Worm (Caenorhabditis elegans) whole organism, L1 larva: ENCODE measurements around the gene sec-5.
A peak's percentile ranks its signal among the peaks of the same experiment; 100 is the strongest.

Source experiments
- C16A3.4 ChIP-seq: fragments of 150-350 bp; optimal IDR thresholded peaks from 2 replicates; lab custom pipeline; 2014; ENCODE audit warnings: missing biosample characterization, missing genetic modification characterization
- aha-1 ChIP-seq: fragments of 150-350 bp; optimal IDR thresholded peaks from 2 replicates; lab custom pipeline; 2014; ENCODE audit warnings: missing biosample characterization, missing genetic modification characterization
- aly-2 ChIP-seq: fragments of 150-350 bp; optimal IDR thresholded peaks from 2 replicates; lab custom pipeline; 2014; ENCODE audit warnings: missing biosample characterization, missing genetic modification characterization
- ama-1 ChIP-seq: fragments of 150-350 bp; optimal IDR thresholded peaks from 2 replicates; lab custom pipeline; 2014
- blmp-1 ChIP-seq: fragments of 150-350 bp; optimal IDR thresholded peaks from 2 replicates; lab custom pipeline; 2014; ENCODE audit warnings: missing biosample characterization, missing genetic modification characterization
- ceh-82 ChIP-seq, 3 experiments: fragments of 150-350 bp in 1 of 3; sonication (generic microtip) in 2 of 3; optimal IDR thresholded peaks; 2 replicates each; lab custom pipeline; 2014 to 2017; ENCODE audit warnings: missing biosample characterization in 3 of 3, missing genetic modification characterization in 3 of 3
- ces-1 ChIP-seq: fragments of 150-350 bp; optimal IDR thresholded peaks from 2 replicates; lab custom pipeline; 2014; ENCODE audit warnings: missing biosample characterization, missing genetic modification reagents, missing genetic modification characterization
- dpl-1 ChIP-seq, 3 experiments: fragments of 150-350 bp in 2 of 3; sonication (generic microtip) in 1 of 3; optimal IDR thresholded peaks; 2 replicates each; lab custom pipeline; 2014 to 2017; ENCODE audit warnings: missing biosample characterization in 3 of 3, missing genetic modification characterization in 3 of 3, missing genetic modification reagents in 3 of 3
- efl-1 ChIP-seq, 4 experiments: fragments of 150-350 bp; optimal IDR thresholded peaks in 3 of 4; peaks in 1 of 4; 1 replicate in 1 of 4; 2 replicates in 3 of 4; lab custom pipeline; 2014; ENCODE audit warnings: missing biosample characterization in 2 of 4, missing genetic modification characterization in 2 of 4, missing genetic modification reagents in 2 of 4
- efl-3 ChIP-seq: fragments of 200-800 bp; sonication (Bioruptor generic); optimal IDR thresholded peaks from 2 replicates; lab custom pipeline; 2018; ENCODE audit warnings: mild to moderate bottlenecking, missing genetic modification characterization, missing compliant biosample characterization
- egl-13 ChIP-seq: sonication (generic microtip); optimal IDR thresholded peaks from 2 replicates; lab custom pipeline; 2016; ENCODE audit warnings: missing genotype, missing genetic modification reagents, missing genetic modification characterization, missing compliant biosample characterization
- elt-2 ChIP-seq: sonication (generic microtip); optimal IDR thresholded peaks from 2 replicates; lab custom pipeline; 2016; ENCODE audit warnings: missing genetic modification characterization, mild to moderate bottlenecking, inconsistent platforms, missing compliant biosample characterization, missing genetic modification reagents
- fos-1 ChIP-seq: fragments of 150-350 bp; optimal IDR thresholded peaks from 2 replicates; lab custom pipeline; 2014; ENCODE audit warnings: missing biosample characterization, missing genetic modification characterization
- grh-1 ChIP-seq: fragments of 200-800 bp; sonication (Bioruptor generic); IDR thresholded peaks from 2 replicates; pipeline ENCODE4 v1.3.6; 2022; ENCODE audit warnings: missing genetic modification reagents, missing genetic modification characterization, missing compliant biosample characterization
- hlh-4 ChIP-seq: sonication (generic microtip); optimal IDR thresholded peaks from 2 replicates; lab custom pipeline; 2016; ENCODE audit warnings: mild to moderate bottlenecking, missing genetic modification characterization, missing compliant biosample characterization
- irx-1 ChIP-seq: sonication (generic microtip); optimal IDR thresholded peaks from 2 replicates; lab custom pipeline; 2016; ENCODE audit warnings: missing genetic modification characterization, missing compliant biosample characterization
- lin-13 ChIP-seq: fragments of 150-350 bp; optimal IDR thresholded peaks from 2 replicates; lab custom pipeline; 2014; ENCODE audit warnings: missing biosample characterization, missing genetic modification reagents, missing genetic modification characterization
- lin-15B ChIP-seq: fragments of 150-350 bp; sonication (generic microtip); optimal IDR thresholded peaks from 3 replicates; lab custom pipeline; 2014; ENCODE audit warnings: missing biosample characterization, missing genetic modification characterization
- lin-35 ChIP-seq, 2 experiments: fragments of 150-350 bp; optimal IDR thresholded peaks; 2 replicates each; lab custom pipeline; 2014; ENCODE audit warnings: missing biosample characterization in 2 of 2, missing genetic modification characterization in 2 of 2, missing genetic modification reagents in 2 of 2
- lsy-2 ChIP-seq, 2 experiments: fragments of 150-350 bp; optimal IDR thresholded peaks; 2 replicates each; lab custom pipeline; 2014; ENCODE audit warnings: missing biosample characterization in 2 of 2, missing genetic modification characterization in 2 of 2
- mdl-1 ChIP-seq, 2 experiments: fragments of 150-350 bp; optimal IDR thresholded peaks; 2 replicates each; lab custom pipeline; 2014 to 2017; ENCODE audit warnings: missing biosample characterization in 2 of 2, missing genetic modification characterization in 2 of 2, inconsistent platforms in 1 of 2
- mef-2 ChIP-seq: fragments of 150-350 bp; optimal IDR thresholded peaks from 2 replicates; lab custom pipeline; 2014; ENCODE audit warnings: missing biosample characterization, missing genetic modification characterization
- mep-1 ChIP-seq: fragments of 150-350 bp; optimal IDR thresholded peaks from 2 replicates; lab custom pipeline; 2014; ENCODE audit warnings: missing biosample characterization, missing genetic modification characterization
- nhr-12 ChIP-seq: sonication (generic microtip); optimal IDR thresholded peaks from 2 replicates; lab custom pipeline; 2017; ENCODE audit warnings: missing biosample characterization, missing genetic modification characterization
- nhr-19 ChIP-seq: fragments of 200-800 bp; sonication (Bioruptor generic); conservative IDR thresholded peaks from 2 replicates; pipeline ENCODE4 v1.3.6; 2022; ENCODE audit warnings: missing genetic modification characterization, missing compliant biosample characterization
- nhr-20 ChIP-seq: sonication (generic microtip); optimal IDR thresholded peaks from 2 replicates; lab custom pipeline; 2016; ENCODE audit warnings: mild to moderate bottlenecking, missing genetic modification characterization, missing compliant biosample characterization
- nhr-47 ChIP-seq: sonication (generic microtip); optimal IDR thresholded peaks from 2 replicates; lab custom pipeline; 2016; ENCODE audit warnings: mild to moderate bottlenecking, missing genetic modification characterization, moderate library complexity, missing compliant biosample characterization
- nhr-71 ChIP-seq: sonication (generic microtip); optimal IDR thresholded peaks from 2 replicates; lab custom pipeline; 2016; ENCODE audit warnings: mild to moderate bottlenecking, missing genetic modification characterization, moderate library complexity, missing compliant biosample characterization
- nhr-76 ChIP-seq: sonication (generic microtip); optimal IDR thresholded peaks from 2 replicates; lab custom pipeline; 2017; ENCODE audit warnings: missing biosample characterization, missing genetic modification characterization
- nhr-85 ChIP-seq: sonication (generic microtip); peaks from one replicate; lab custom pipeline; 2016; ENCODE audit warnings: missing genetic modification characterization, inconsistent platforms, missing compliant biosample characterization
- nhr-90 ChIP-seq: sonication (generic microtip); optimal IDR thresholded peaks from 2 replicates; lab custom pipeline; 2016; ENCODE audit warnings: mild to moderate bottlenecking, missing genetic modification characterization, missing compliant biosample characterization; ENCODE audit not compliant: poor library complexity
- pax-3 ChIP-seq: fragments of 200-800 bp; sonication (Bioruptor generic); optimal IDR thresholded peaks from 2 replicates; lab custom pipeline; 2018; ENCODE audit warnings: mild to moderate bottlenecking, missing genetic modification characterization, moderate library complexity, missing compliant biosample characterization
- pqm-1 ChIP-seq: sonication (generic microtip); optimal IDR thresholded peaks from 3 replicates; lab custom pipeline; 2017; ENCODE audit warnings: missing biosample characterization, missing genetic modification characterization
- rnt-1 ChIP-seq: sonication (generic microtip); optimal IDR thresholded peaks from 2 replicates; lab custom pipeline; 2016; ENCODE audit warnings: mild to moderate bottlenecking, missing genetic modification characterization, moderate library complexity, missing compliant biosample characterization
- snu-23 ChIP-seq: sonication (generic microtip); optimal IDR thresholded peaks from 2 replicates; lab custom pipeline; 2016; ENCODE audit warnings: missing genetic modification characterization, missing compliant biosample characterization
- sup-37 ChIP-seq: fragments of 200-800 bp; sonication (Bioruptor generic); optimal IDR thresholded peaks from 2 replicates; lab custom pipeline; 2018; ENCODE audit warnings: mild to moderate bottlenecking, missing genetic modification characterization, missing compliant biosample characterization
- swsn-7 ChIP-seq: sonication (generic microtip); optimal IDR thresholded peaks from 2 replicates; lab custom pipeline; 2016; ENCODE audit warnings: missing genetic modification characterization, missing compliant biosample characterization
- tlp-1 ChIP-seq: fragments of 150-350 bp; optimal IDR thresholded peaks from 2 replicates; lab custom pipeline; 2014; ENCODE audit warnings: missing biosample characterization, missing genetic modification characterization
- unc-30 ChIP-seq: sonication (generic microtip); optimal IDR thresholded peaks from 2 replicates; lab custom pipeline; 2017; ENCODE audit warnings: missing biosample characterization, missing genetic modification characterization
- unc-86 ChIP-seq: sonication (generic microtip); optimal IDR thresholded peaks from 2 replicates; lab custom pipeline; 2016; ENCODE audit warnings: missing genetic modification characterization, missing compliant biosample characterization
- vab-15 ChIP-seq: sonication (generic microtip); optimal IDR thresholded peaks from 2 replicates; lab custom pipeline; 2017; ENCODE audit warnings: missing genotype, mild to moderate bottlenecking, missing genetic modification characterization, missing compliant biosample characterization
- xbp-1 ChIP-seq: sonication (generic microtip); optimal IDR thresholded peaks from 2 replicates; lab custom pipeline; 2016; ENCODE audit warnings: missing genetic modification characterization, missing compliant biosample characterization

The sec-5 gene

DNA sequence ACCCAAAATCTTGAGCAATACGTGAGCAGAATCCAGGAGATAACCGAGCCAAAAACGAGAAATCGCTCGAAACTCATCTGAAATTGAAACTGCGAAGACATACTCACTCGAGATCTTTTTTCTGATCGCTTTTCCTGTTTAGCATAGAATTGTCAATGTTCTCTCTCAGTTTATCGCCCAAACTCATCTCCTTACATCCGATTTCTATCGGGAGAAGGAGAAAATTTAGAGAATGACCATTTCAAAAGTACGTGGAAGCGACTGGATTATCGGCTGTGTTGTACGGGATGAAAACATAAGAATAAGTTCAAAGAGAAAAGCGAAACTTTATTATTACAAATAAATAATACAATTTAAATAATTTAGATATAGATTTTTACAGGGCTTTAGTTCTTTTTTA, 4.1 kb downstream of the sec-5 start, which contains the start of gene T23G7.2:
Gene T23G7.2 (minus strand): TSS at position 101 of the 400 bp plus-strand sequence.
- TF ChIP-seq blmp-1 (tag; lab: Kevin White, UChicago) (peak; percentile 21), nhr-71 (no peak)

DNA sequence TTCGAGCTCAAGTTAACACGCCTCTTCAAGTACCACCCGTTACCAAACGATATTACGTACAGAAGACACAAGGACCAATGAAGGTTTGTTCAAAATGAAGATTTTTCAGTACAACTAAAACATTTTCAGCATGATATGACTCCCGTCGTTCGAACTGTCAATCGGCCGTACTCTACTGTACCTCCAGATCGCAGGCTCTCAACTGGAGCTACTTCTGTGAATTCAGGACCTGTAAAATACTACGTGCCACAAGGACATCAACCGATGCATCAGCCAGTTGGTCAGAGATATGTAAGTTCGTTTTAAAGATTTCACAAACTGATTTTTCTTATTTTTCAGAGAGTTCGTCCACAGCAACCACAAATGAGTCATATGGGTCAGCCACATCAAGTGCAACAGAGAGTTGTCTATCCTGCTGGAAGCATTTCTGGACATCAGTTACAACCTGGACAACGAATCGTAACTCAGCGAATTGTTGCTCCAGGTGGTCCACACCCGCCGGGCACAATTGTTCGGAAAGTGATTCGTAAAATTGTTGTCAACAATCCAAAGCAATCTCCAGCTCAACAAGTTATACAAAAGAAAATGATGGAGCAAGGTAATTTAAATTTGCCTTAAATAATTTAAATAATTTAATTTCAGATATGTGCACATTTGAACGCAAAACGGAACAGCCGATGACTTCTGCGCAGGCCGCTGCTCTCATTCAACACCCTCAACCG, 5.3 kb downstream of the sec-5 start:
- TF ChIP-seq nhr-19 (GFP tag; lab: Robert Waterston, UW): no peak
- TF ChIP-seq efl-1 (optimal IDR thresholded peaks at IDR 0.05; lab: Kevin White, UChicago): no peak
- TF ChIP-seq efl-1 (GFP tag; optimal IDR thresholded peaks at IDR 0.05 in 1 of 2; lab: Kevin White, UChicago): peak in 1 of 2 experiments; percentile 51
- peak in 1 of 3 experiments; percentile 17 for TF ChIP-seq dpl-1 (GFP tag; optimal IDR thresholded peaks at IDR 0.05; lab: Kevin White, UChicago)
- no peak for TF ChIP-seq nhr-71
- TF ChIP-seq aha-1 (tag; lab: Kevin White, UChicago): peak; percentile 14
- TF ChIP-seq lin-35 (GFP tag; optimal IDR thresholded peaks at IDR 0.05; lab: Kevin White, UChicago): no peak

DNA sequence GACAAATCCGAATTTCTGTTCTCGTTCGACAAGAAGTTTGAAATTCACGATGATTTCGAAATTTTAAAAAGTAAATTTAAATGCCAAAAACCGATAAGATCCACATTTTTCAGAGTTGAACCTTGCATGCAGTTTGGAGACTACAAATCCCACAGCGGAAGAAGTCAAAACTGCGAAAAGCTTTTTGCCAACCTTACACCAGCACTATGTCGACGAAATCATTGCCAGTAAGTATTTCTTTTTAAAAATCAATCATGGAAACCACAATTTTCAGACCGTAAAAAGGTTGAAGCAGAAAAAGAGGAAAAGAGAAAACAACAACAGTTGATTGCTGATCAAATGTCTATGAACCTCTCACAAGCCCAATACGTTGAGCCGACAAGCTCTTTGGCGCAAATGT, 6.1 kb downstream of the sec-5 start:
- no peak for TF ChIP-seq elt-2 (tag; lab: Kevin White, UChicago)

DNA sequence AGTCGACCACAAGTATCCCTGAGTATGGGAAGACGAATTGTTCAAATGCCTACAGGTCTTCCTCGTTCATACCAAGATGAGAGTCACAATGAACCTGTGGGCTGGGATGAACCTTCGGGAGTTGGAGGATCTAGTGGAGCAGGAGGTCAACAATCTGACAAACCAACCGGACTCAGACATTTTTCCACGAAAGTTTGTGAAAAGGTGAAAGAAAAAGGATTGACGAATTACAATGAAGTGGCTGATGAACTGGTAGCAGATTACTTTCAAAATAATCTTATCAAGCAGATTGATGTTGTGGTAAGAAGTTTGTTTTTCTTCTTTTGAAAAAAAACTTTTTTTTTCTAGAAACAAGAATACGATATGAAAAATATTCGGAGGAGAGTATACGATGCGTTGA, 6.9 kb downstream of the sec-5 start:
- TF ChIP-seq aha-1 (tag; lab: Kevin White, UChicago): peak; percentile 66
- no peak for TF ChIP-seq hlh-4 (tag; lab: Kevin White, UChicago)
- TF ChIP-seq swsn-7: no peak

DNA sequence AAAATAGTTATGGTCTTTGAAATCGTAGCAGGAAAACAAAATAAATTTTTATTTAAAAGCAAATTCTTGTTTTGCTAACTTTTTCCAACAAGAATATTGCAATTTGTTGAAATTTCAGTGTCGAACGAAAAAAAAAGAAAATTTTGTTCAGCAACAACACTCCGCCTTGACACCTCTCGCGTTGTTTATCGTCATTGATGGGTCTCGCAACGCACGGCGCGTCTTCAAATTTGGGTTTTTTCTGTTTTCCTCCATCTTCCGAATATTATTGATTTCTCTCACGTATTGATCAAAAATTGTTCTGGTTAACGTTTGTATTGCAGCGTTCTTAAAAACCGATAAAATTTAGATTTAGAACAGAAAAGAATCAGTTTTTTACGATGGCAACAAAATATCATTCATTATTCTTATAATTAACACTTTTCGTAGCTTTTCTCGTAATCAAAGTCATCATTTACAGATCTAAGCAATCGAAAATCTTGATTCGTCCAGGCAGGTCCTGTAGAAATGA, 7.4 kb downstream of the sec-5 start, which contains the start of gene dpl-1:
Gene dpl-1 (plus strand): TSS at position 461 of the 511 bp plus-strand sequence.
- no peak for TF ChIP-seq sup-37
- TF ChIP-seq lsy-2 (tag; optimal IDR thresholded peaks at IDR 0.05; lab: Kevin White, UChicago): peak in 1 of 2 experiments; percentile 77
- peak; percentile 58 to 86 for TF ChIP-seq efl-1 (optimal IDR thresholded peaks at IDR 0.05; lab: Kevin White, UChicago)
- TF ChIP-seq efl-1 (GFP tag; optimal IDR thresholded peaks at IDR 0.05 in 1 of 2; lab: Kevin White, UChicago): peak; percentile 85 to 98
- peak; percentile 10 for TF ChIP-seq nhr-20 (tag; lab: Kevin White, UChicago)
- TF ChIP-seq nhr-47: peak; percentile 19
- TF ChIP-seq mef-2 (tag; lab: Kevin White, UChicago): no peak
- TF ChIP-seq unc-86 (tag; lab: Kevin White, UChicago): no peak
- peak; percentile 5 for TF ChIP-seq rnt-1 (tag; lab: Kevin White, UChicago)
- no peak for TF ChIP-seq pqm-1 (tag; lab: Kevin White, UChicago)
- TF ChIP-seq ama-1 (lab: Kevin White, UChicago): no peak
- peak; percentile 59 for TF ChIP-seq C16A3.4
- TF ChIP-seq blmp-1 (tag; lab: Kevin White, UChicago): peak; percentile 33
- peak; percentile 46 for TF ChIP-seq nhr-71
- peak; percentile 49 for TF ChIP-seq snu-23 (GFP tag; lab: Kevin White, UChicago)
- TF ChIP-seq lin-13: peak; percentile 23
- peak; percentile 32 for TF ChIP-seq mep-1 (tag; lab: Kevin White, UChicago)
- TF ChIP-seq mdl-1 (tag; optimal IDR thresholded peaks at IDR 0.05; lab: Kevin White, UChicago): peak in 1 of 2 experiments; percentile 44
- TF ChIP-seq nhr-76 (tag; lab: Kevin White, UChicago): no peak
- TF ChIP-seq pax-3: no peak
- no peak for TF ChIP-seq irx-1 (tag; lab: Kevin White, UChicago)
- TF ChIP-seq nhr-12 (tag; lab: Kevin White, UChicago): no peak
- TF ChIP-seq unc-30 (tag; lab: Kevin White, UChicago): no peak
- TF ChIP-seq aly-2 (tag; lab: Kevin White, UChicago): no peak
- TF ChIP-seq ceh-82 (tag; optimal IDR thresholded peaks at IDR 0.05; lab: Kevin White, UChicago): peak in 1 of 3 experiments; percentile 26
- peak; percentile 23 for TF ChIP-seq xbp-1 (tag; lab: Kevin White, UChicago)
- TF ChIP-seq dpl-1 (GFP tag; optimal IDR thresholded peaks at IDR 0.05; lab: Kevin White, UChicago): peak in 1 of 3 experiments; percentile 82
- TF ChIP-seq nhr-85 (tag; lab: Kevin White, UChicago): peak; percentile 49
- TF ChIP-seq vab-15: no peak
- TF ChIP-seq ces-1 (GFP tag; lab: Kevin White, UChicago): no peak
- TF ChIP-seq lin-15B: no peak
- TF ChIP-seq nhr-90: no peak
- TF ChIP-seq egl-13 (tag; lab: Kevin White, UChicago): no peak
- peak; percentile 25 for TF ChIP-seq swsn-7
- TF ChIP-seq fos-1 (tag; lab: Kevin White, UChicago): no peak
- TF ChIP-seq grh-1 (GFP tag; lab: Robert Waterston, UW): no peak
- no peak for TF ChIP-seq efl-3
- no peak for TF ChIP-seq tlp-1 (tag; lab: Kevin White, UChicago)
